Worm (Caenorhabditis elegans) whole organism, L4 larva: ENCODE results near the gene T14G8.3.
A peak's percentile ranks its signal among the peaks of the same experiment; 100 is the strongest.

ENCODE experiments used
- F44E2.7 ChIP-seq: fragments of 200-800 bp; sonication (Bioruptor generic); IDR thresholded peaks from 2 replicates; pipeline ENCODE4 v2.1.2; 2022; ENCODE audit warnings: missing genetic modification characterization, missing compliant biosample characterization
- Y48G9A.11 ChIP-seq: fragments of 200-800 bp; sonication (Bioruptor generic); IDR thresholded peaks from 2 replicates; pipeline ENCODE4 v1.3.6; 2022; ENCODE audit warnings: missing genetic modification reagents, missing genetic modification characterization, missing compliant biosample characterization
- arid-1 ChIP-seq: fragments of 200-800 bp; sonication (Bioruptor generic); conservative IDR thresholded peaks from 2 replicates; pipeline ENCODE4 v1.3.6; 2022; ENCODE audit warnings: missing genetic modification reagents, missing genetic modification characterization, missing compliant biosample characterization
- ceh-32 ChIP-seq: sonication (generic microtip); optimal IDR thresholded peaks from 2 replicates; lab custom pipeline; 2016; ENCODE audit warnings: mild to moderate bottlenecking, missing genetic modification characterization, missing compliant biosample characterization; ENCODE audit not compliant: poor library complexity
- ceh-44 ChIP-seq: fragments of 200-800 bp; sonication (Bioruptor generic); IDR thresholded peaks from 2 replicates; pipeline ENCODE4 v1.3.6; 2022; ENCODE audit warnings: missing genetic modification reagents, missing genetic modification characterization, missing compliant biosample characterization
- daf-12 ChIP-seq: fragments of 150-350 bp; optimal IDR thresholded peaks from 2 replicates; lab custom pipeline; 2014; ENCODE audit warnings: missing biosample characterization, missing genetic modification reagents, missing genetic modification characterization
- daf-16 ChIP-seq, 3 experiments: sonication (generic microtip); optimal IDR thresholded peaks; 2 replicates each; lab custom pipeline; 2016 to 2017; ENCODE audit warnings: missing genetic modification characterization in 3 of 3, missing genetic modification reagents in 3 of 3, mild to moderate bottlenecking in 2 of 3, missing compliant biosample characterization in 2 of 3, missing biosample characterization in 1 of 3, moderate library complexity in 1 of 3
- daf-8 ChIP-seq: fragments of 200-800 bp; sonication (Bioruptor generic); IDR thresholded peaks from 2 replicates; pipeline ENCODE4 v1.3.6; 2022; ENCODE audit warnings: missing genetic modification characterization, missing compliant biosample characterization
- dmd-6 ChIP-seq: fragments of 200-800 bp; sonication (Bioruptor generic); IDR thresholded peaks from 2 replicates; pipeline ENCODE4 v1.3.6; 2022; ENCODE audit warnings: missing genetic modification reagents, missing genetic modification characterization, missing compliant biosample characterization
- dmd-9 ChIP-seq: fragments of 200-800 bp; sonication (Bioruptor generic); IDR thresholded peaks from 2 replicates; pipeline ENCODE4 v1.3.6; 2022; ENCODE audit warnings: missing genetic modification reagents, missing genetic modification characterization, missing compliant biosample characterization
- dpl-1 ChIP-seq: fragments of 150-350 bp; optimal IDR thresholded peaks from 2 replicates; lab custom pipeline; 2014; ENCODE audit warnings: missing biosample characterization, missing genetic modification reagents, missing genetic modification characterization
- dve-1 ChIP-seq: sonication (generic microtip); optimal IDR thresholded peaks from 2 replicates; lab custom pipeline; 2017; ENCODE audit warnings: antibody characterized with exemption, mild to moderate bottlenecking, missing genetic modification characterization, missing compliant biosample characterization; ENCODE audit not compliant: insufficient read depth
- egl-43 ChIP-seq: fragments of 200-800 bp; sonication (Bioruptor generic); IDR thresholded peaks from 2 replicates; pipeline ENCODE4 v1.3.6; 2022; ENCODE audit warnings: missing genetic modification reagents, missing genetic modification characterization, missing compliant biosample characterization
- fkh-10 ChIP-seq: fragments of 150-350 bp; optimal IDR thresholded peaks from 2 replicates; lab custom pipeline; 2014; ENCODE audit warnings: missing biosample characterization, missing genetic modification reagents, missing genetic modification characterization
- hif-1 ChIP-seq, 2 experiments: sonication (generic microtip); optimal IDR thresholded peaks; 2 replicates each; lab custom pipeline; 2016 to 2017; ENCODE audit warnings: missing compliant biosample characterization in 2 of 2, missing genetic modification characterization in 2 of 2, missing genetic modification reagents in 2 of 2, missing genotype in 2 of 2, mild to moderate bottlenecking in 1 of 2
- hlh-30 ChIP-seq: sonication (generic microtip); optimal IDR thresholded peaks from 2 replicates; lab custom pipeline; 2017; ENCODE audit warnings: antibody characterized with exemption, mild to moderate bottlenecking, missing genetic modification characterization, missing compliant biosample characterization; ENCODE audit not compliant: insufficient read depth
- hmg-1.1 ChIP-seq: fragments of 200-800 bp; sonication (Bioruptor generic); IDR thresholded peaks from 2 replicates; pipeline ENCODE4 v1.3.6; 2022; ENCODE audit warnings: missing genetic modification reagents, missing genetic modification characterization, missing compliant biosample characterization
- lin-38 ChIP-seq: fragments of 200-800 bp; sonication (Bioruptor generic); IDR thresholded peaks from 2 replicates; pipeline ENCODE4 v1.3.6; 2022; ENCODE audit warnings: missing genetic modification reagents, missing genetic modification characterization, missing compliant biosample characterization
- lin-39 ChIP-seq: fragments of 150-350 bp; optimal IDR thresholded peaks from 2 replicates; lab custom pipeline; 2014; ENCODE audit warnings: missing biosample characterization, missing genetic modification reagents, missing genetic modification characterization
- lsy-2 ChIP-seq, 2 experiments: fragments of 150-350 bp in 1 of 2; sonication (generic microtip) in 1 of 2; optimal IDR thresholded peaks; 2 replicates each; lab custom pipeline; 2014 to 2017; ENCODE audit warnings: missing biosample characterization in 2 of 2, missing genetic modification characterization in 2 of 2
- madf-9 ChIP-seq: fragments of 200-800 bp; sonication (Bioruptor generic); conservative IDR thresholded peaks from 2 replicates; pipeline ENCODE4 v1.3.6; 2022; ENCODE audit warnings: missing genetic modification reagents, missing genetic modification characterization, missing compliant biosample characterization
- mep-1 ChIP-seq: fragments of 150-350 bp; sonication (generic microtip); optimal IDR thresholded peaks from 3 replicates; lab custom pipeline; 2014; ENCODE audit warnings: missing biosample characterization, missing genetic modification characterization
- nhr-10 ChIP-seq: fragments of 150-350 bp; optimal IDR thresholded peaks from 2 replicates; lab custom pipeline; 2014; ENCODE audit warnings: missing biosample characterization, missing genetic modification characterization
- nhr-111 ChIP-seq: fragments of 200-800 bp; sonication (Bioruptor generic); optimal IDR thresholded peaks from 2 replicates; lab custom pipeline; 2018; ENCODE audit warnings: mild to moderate bottlenecking, missing genetic modification characterization, missing compliant biosample characterization
- nhr-25 ChIP-seq: sonication (generic microtip); optimal IDR thresholded peaks from 2 replicates; lab custom pipeline; 2017; ENCODE audit warnings: missing genetic modification characterization, mild to moderate bottlenecking, missing compliant biosample characterization, antibody characterized with exemption, moderate library complexity, borderline replicate concordance; ENCODE audit not compliant: insufficient read depth
- nhr-28 ChIP-seq: fragments of 150-350 bp; optimal IDR thresholded peaks from 2 replicates; lab custom pipeline; 2014; ENCODE audit warnings: missing biosample characterization, missing genetic modification characterization
- nhr-41 ChIP-seq: fragments of 200-800 bp; sonication (Bioruptor generic); IDR thresholded peaks from 2 replicates; pipeline ENCODE4 v1.3.6; 2022; ENCODE audit warnings: missing genetic modification reagents, missing genetic modification characterization, missing compliant biosample characterization
- nhr-76 ChIP-seq: fragments of 150-350 bp; optimal IDR thresholded peaks from 2 replicates; lab custom pipeline; 2014; ENCODE audit warnings: missing biosample characterization, missing genetic modification characterization
- nhr-77 ChIP-seq: fragments of 150-350 bp; optimal IDR thresholded peaks from 2 replicates; lab custom pipeline; 2014; ENCODE audit warnings: missing biosample characterization, missing genetic modification characterization
- snpc-1.2 ChIP-seq: fragments of 200-800 bp; sonication (Bioruptor generic); IDR thresholded peaks from 2 replicates; pipeline ENCODE4 v1.3.6; 2022; ENCODE audit warnings: missing genetic modification reagents, missing genetic modification characterization, missing compliant biosample characterization
- unc-39 ChIP-seq: sonication (generic microtip); optimal IDR thresholded peaks from 2 replicates; lab custom pipeline; 2017; ENCODE audit warnings: missing biosample characterization, missing genetic modification characterization
- unc-62 ChIP-seq, 3 experiments: fragments of 150-350 bp in 1 of 3; sonication (generic microtip); optimal IDR thresholded peaks in 2 of 3; peaks in 1 of 3; 1 replicate in 1 of 3; 2 replicates in 2 of 3; lab custom pipeline; 2014 to 2017; ENCODE audit warnings: missing biosample characterization in 3 of 3, missing genetic modification characterization in 3 of 3, missing genetic modification reagents in 3 of 3, missing genotype in 1 of 3
- zag-1 ChIP-seq: fragments of 150-350 bp; optimal IDR thresholded peaks from 2 replicates; lab custom pipeline; 2014; ENCODE audit warnings: missing biosample characterization, missing genetic modification characterization
- zfp-3 ChIP-seq: fragments of 200-800 bp; sonication (Bioruptor generic); conservative IDR thresholded peaks from 2 replicates; pipeline ENCODE4 v1.3.6; 2022; ENCODE audit warnings: missing genetic modification reagents, missing genetic modification characterization, missing compliant biosample characterization

Gene T14G8.3

DNA sequence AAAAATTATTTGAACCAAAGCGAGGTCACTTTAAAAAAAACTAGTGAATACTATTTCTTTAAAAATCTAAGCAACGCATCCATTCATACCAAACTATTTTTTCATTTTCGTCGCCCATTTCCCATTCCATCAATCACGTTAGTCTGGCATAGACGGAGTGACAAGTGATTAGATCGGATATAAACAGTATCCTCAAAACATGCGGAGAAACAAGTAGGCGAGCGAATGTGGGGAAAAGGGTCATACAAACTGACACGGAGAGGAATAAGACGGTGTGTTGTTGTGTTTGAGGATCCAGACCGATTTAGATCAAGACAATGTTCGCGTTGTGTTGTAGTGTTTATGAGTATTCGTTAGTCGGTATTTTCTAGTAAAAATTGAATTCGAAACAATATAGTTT is 51.4 kb downstream of the T14G8.3 start:
- TF ChIP-seq nhr-111 (GFP tag; lab: Kevin White, UChicago), result no peak
- TF ChIP-seq nhr-10 (tag; lab: Kevin White, UChicago), result no peak
- TF ChIP-seq mep-1 (tag; lab: Kevin White, UChicago), result no peak
- no peak for TF ChIP-seq dpl-1 (GFP tag; lab: Kevin White, UChicago)
- no peak for TF ChIP-seq daf-8
- TF ChIP-seq nhr-76 (tag; lab: Kevin White, UChicago), result no peak
- TF ChIP-seq lin-39 (tag; lab: Kevin White, UChicago), result no peak
- TF ChIP-seq unc-62 (GFP tag; optimal IDR thresholded peaks at IDR 0.05 in 1 of 2; lab: Kevin White, UChicago), result peak in 1 of 2 experiments; percentile 78
- TF ChIP-seq unc-62 (tag; optimal IDR thresholded peaks at IDR 0.05; lab: Kevin White, UChicago), result no peak
- TF ChIP-seq nhr-25 (tag; lab: Kevin White, UChicago), result no peak
- no peak for TF ChIP-seq hif-1 (tag; optimal IDR thresholded peaks at IDR 0.05; lab: Kevin White, UChicago)
- no peak for TF ChIP-seq dmd-9 (GFP tag; lab: Robert Waterston, UW)
- TF ChIP-seq F44E2.7 (GFP tag; lab: Robert Waterston, UW), result no peak
- TF ChIP-seq nhr-77, result no peak
- TF ChIP-seq lsy-2 (tag; optimal IDR thresholded peaks at IDR 0.05; lab: Kevin White, UChicago), result peak in 1 of 2 experiments; percentile 13
- no peak for TF ChIP-seq lin-38
- no peak for TF ChIP-seq ceh-32 (tag; lab: Kevin White, UChicago)
- TF ChIP-seq unc-39 (tag; lab: Kevin White, UChicago), result no peak
- TF ChIP-seq zag-1 (tag; lab: Kevin White, UChicago), result no peak
- TF ChIP-seq daf-16 (GFP tag; optimal IDR thresholded peaks at IDR 0.05; lab: Kevin White, UChicago), result no peak
- peak; percentile 14 for TF ChIP-seq daf-16 (tag; optimal IDR thresholded peaks at IDR 0.05; lab: Kevin White, UChicago)
- no peak for TF ChIP-seq hlh-30
- TF ChIP-seq zfp-3 (GFP tag; lab: Robert Waterston, UW), result no peak
- no peak for TF ChIP-seq nhr-28 (tag; lab: Kevin White, UChicago)
- TF ChIP-seq ceh-44, result no peak
- no peak for TF ChIP-seq daf-12
- no peak for TF ChIP-seq Y48G9A.11 (GFP tag; lab: Robert Waterston, UW)
- TF ChIP-seq dmd-6 (GFP tag; lab: Robert Waterston, UW), result no peak

ce11 chrX:12913398-12914071 is 52.5 kb downstream of the T14G8.3 start:
- TF ChIP-seq nhr-41 (GFP tag; lab: Robert Waterston, UW) (no peak), egl-43 (GFP tag; lab: Robert Waterston, UW) (0 out of 2 replicates have a peak, but pooled peaks have one; percentile 24), dve-1 (tag; lab: Kevin White, UChicago) (peak; percentile 28), daf-16 (GFP tag; optimal IDR thresholded peaks at IDR 0.05; lab: Kevin White, UChicago) (peak in 1 of 2 experiments; percentile 78), daf-16 (tag; optimal IDR thresholded peaks at IDR 0.05; lab: Kevin White, UChicago) (peak; percentile 70), nhr-28 (tag; lab: Kevin White, UChicago) (peak; percentile 16), nhr-111 (GFP tag; lab: Kevin White, UChicago) (no peak), snpc-1.2 (GFP tag; lab: Robert Waterston, UW) (no peak), unc-62 (GFP tag; optimal IDR thresholded peaks at IDR 0.05 in 1 of 2; lab: Kevin White, UChicago) (peak in 1 of 2 experiments; percentile 35), unc-62 (tag; optimal IDR thresholded peaks at IDR 0.05; lab: Kevin White, UChicago) (no peak)
- TF ChIP-seq, all 104 proteins: peak for 5

DNA sequence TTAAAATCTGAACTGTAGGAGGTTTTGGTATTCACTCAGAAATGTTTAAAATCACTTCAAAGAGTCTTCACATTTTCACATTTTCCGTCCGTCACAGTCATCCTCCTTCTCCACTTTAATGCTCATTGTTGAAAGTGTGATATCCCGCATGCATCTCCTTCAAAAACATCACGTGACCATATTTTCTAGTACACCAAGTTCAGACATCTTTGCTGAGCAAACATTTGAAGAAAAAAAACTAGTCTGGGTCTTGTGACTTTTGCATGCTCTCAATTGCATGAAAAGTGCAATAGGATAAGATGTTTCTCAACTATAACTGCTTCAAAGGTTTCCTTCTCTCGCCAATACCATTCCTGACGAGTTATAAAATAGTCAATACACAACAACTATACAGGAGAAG is 53.2 kb downstream of the T14G8.3 start:
- 0 out of 2 replicates have a peak, but pooled peaks have one; percentile 10 for TF ChIP-seq hmg-1.1
- peak; percentile 78 for TF ChIP-seq hlh-30
- no peak for TF ChIP-seq fkh-10 (GFP tag; lab: Kevin White, UChicago)
- TF ChIP-seq madf-9, result no peak
- TF ChIP-seq arid-1, result no peak
